Worm (Caenorhabditis elegans) whole organism, young adult: ENCODE results near the gene msh-5.

Experiments
- F55B11.4 ChIP-seq: sonication (generic microtip); optimal IDR thresholded peaks from 2 replicates; lab custom pipeline; 2016; ENCODE audit warnings: missing compliant biosample characterization, missing genetic modification characterization, borderline replicate concordance; ENCODE audit not compliant: insufficient read depth
- attf-5 ChIP-seq: fragments of 200-800 bp; sonication (Bioruptor generic); optimal IDR thresholded peaks from 2 replicates; lab custom pipeline; 2018; ENCODE audit warnings: mild to moderate bottlenecking, missing genetic modification characterization, missing compliant biosample characterization
- sea-2 ChIP-seq: fragments of 200-800 bp; sonication (Bioruptor generic); IDR thresholded peaks from 2 replicates; pipeline ENCODE4 v1.3.6; 2022; ENCODE audit warnings: missing genetic modification characterization, missing compliant biosample characterization
- sptf-2 ChIP-seq: fragments of 200-800 bp; sonication (Bioruptor generic); optimal IDR thresholded peaks from 2 replicates; lab custom pipeline; 2018; ENCODE audit warnings: mild to moderate bottlenecking, missing genetic modification characterization, missing compliant biosample characterization
- unc-62 ChIP-seq: fragments of 150-350 bp; optimal IDR thresholded peaks from 2 replicates; lab custom pipeline; 2014; ENCODE audit warnings: missing biosample characterization, missing genetic modification reagents, missing genetic modification characterization
- ztf-22 ChIP-seq: fragments of 200-800 bp; sonication (Bioruptor generic); optimal IDR thresholded peaks from 2 replicates; lab custom pipeline; 2018; ENCODE audit warnings: mild to moderate bottlenecking, missing genetic modification characterization, moderate library complexity, missing compliant biosample characterization

- TF ChIP-seq unc-62 (no peak), sptf-2 (no peak), ztf-22 (GFP tag; lab: Kevin White, UChicago) (no peak), F55B11.4 (tag; lab: Kevin White, UChicago) (no peak), attf-5 (GFP tag; lab: Kevin White, UChicago) (no peak), sea-2 (GFP tag; lab: Robert Waterston, UW) (no peak)
Measured at ce11 chrIV:13165181-13165580, 10.1 kb downstream of the msh-5 start, which contains the start of gene scl-14.
